Worm (Caenorhabditis elegans) whole organism, L2 larva: ENCODE measurements around the gene M176.5.

Experiments
- F13H6.1 ChIP-seq: sonication (generic microtip); optimal IDR thresholded peaks from 2 replicates; lab custom pipeline; 2016; ENCODE audit warnings: missing genetic modification characterization, missing compliant biosample characterization
- ZK546.5 ChIP-seq: sonication (generic microtip); optimal IDR thresholded peaks from 2 replicates; lab custom pipeline; 2017; ENCODE audit warnings: missing biosample characterization, missing genetic modification characterization
- alr-1 ChIP-seq: fragments of 150-350 bp; optimal IDR thresholded peaks from 2 replicates; lab custom pipeline; 2014; ENCODE audit warnings: missing biosample characterization, missing genetic modification characterization
- blmp-1 ChIP-seq: sonication (generic microtip); optimal IDR thresholded peaks from 2 replicates; lab custom pipeline; 2017; ENCODE audit warnings: missing genetic modification characterization, mild to moderate bottlenecking, missing compliant biosample characterization, antibody characterized with exemption, moderate library complexity; ENCODE audit not compliant: insufficient read depth
- ceh-82 ChIP-seq: fragments of 150-350 bp; optimal IDR thresholded peaks from 2 replicates; lab custom pipeline; 2014; ENCODE audit warnings: missing biosample characterization, missing genetic modification characterization
- crh-2 ChIP-seq: sonication (generic microtip); optimal IDR thresholded peaks from 2 replicates; lab custom pipeline; 2017; ENCODE audit warnings: missing biosample characterization, missing genetic modification characterization
- dmd-4 ChIP-seq: sonication (generic microtip); optimal IDR thresholded peaks from 2 replicates; lab custom pipeline; 2017; ENCODE audit warnings: missing biosample characterization, missing genetic modification characterization
- egl-27 ChIP-seq: sonication (generic microtip); optimal IDR thresholded peaks from 3 replicates; lab custom pipeline; 2017; ENCODE audit warnings: missing biosample characterization, missing genetic modification reagents, missing genetic modification characterization
- fos-1 ChIP-seq: fragments of 150-350 bp; optimal IDR thresholded peaks from 2 replicates; lab custom pipeline; 2014; ENCODE audit warnings: missing biosample characterization, missing genetic modification characterization
- lin-13 ChIP-seq: fragments of 150-350 bp; optimal IDR thresholded peaks from 2 replicates; lab custom pipeline; 2014; ENCODE audit warnings: missing biosample characterization, missing genetic modification reagents, missing genetic modification characterization
- lin-39 ChIP-seq: fragments of 150-350 bp; optimal IDR thresholded peaks from 2 replicates; lab custom pipeline; 2014; ENCODE audit warnings: missing biosample characterization, missing genetic modification reagents, missing genetic modification characterization
- lsy-2 ChIP-seq, 2 experiments: fragments of 150-350 bp in 1 of 2; sonication (generic microtip) in 1 of 2; optimal IDR thresholded peaks; 2 replicates each; lab custom pipeline; 2014 to 2017; ENCODE audit warnings: missing biosample characterization in 2 of 2, missing genetic modification characterization in 2 of 2
- mab-5 ChIP-seq: fragments of 150-350 bp; optimal IDR thresholded peaks from 2 replicates; lab custom pipeline; 2014; ENCODE audit warnings: missing biosample characterization, missing genetic modification characterization
- mbf-1 ChIP-seq: sonication (generic microtip); optimal IDR thresholded peaks from 2 replicates; lab custom pipeline; 2017; ENCODE audit warnings: missing biosample characterization, missing genetic modification characterization
- mdl-1 ChIP-seq, 2 experiments: fragments of 150-350 bp in 1 of 2; sonication (generic microtip) in 1 of 2; optimal IDR thresholded peaks; 2 replicates each; lab custom pipeline; 2017; ENCODE audit warnings: missing biosample characterization in 2 of 2, missing genetic modification characterization in 2 of 2
- nhr-12 ChIP-seq: fragments of 150-350 bp; optimal IDR thresholded peaks from 2 replicates; lab custom pipeline; 2014; ENCODE audit warnings: missing biosample characterization, missing genetic modification characterization
- nhr-129 ChIP-seq: fragments of 150-350 bp; optimal IDR thresholded peaks from 2 replicates; lab custom pipeline; 2014; ENCODE audit warnings: missing biosample characterization, missing genetic modification characterization
- nhr-21 ChIP-seq: fragments of 150-350 bp; optimal IDR thresholded peaks from 2 replicates; lab custom pipeline; 2014; ENCODE audit warnings: missing biosample characterization, missing genetic modification characterization
- nhr-23 ChIP-seq: fragments of 150-350 bp; optimal IDR thresholded peaks from 2 replicates; lab custom pipeline; 2014; ENCODE audit warnings: missing biosample characterization, missing genetic modification reagents, missing genetic modification characterization
- nhr-25 ChIP-seq: fragments of 150-350 bp; sonication (generic microtip); optimal IDR thresholded peaks from 3 replicates; lab custom pipeline; 2014; ENCODE audit warnings: missing biosample characterization, missing genetic modification characterization
- nhr-6 ChIP-seq: fragments of 150-350 bp; optimal IDR thresholded peaks from 2 replicates; lab custom pipeline; 2014; ENCODE audit warnings: missing biosample characterization, missing genetic modification characterization
- sem-4 ChIP-seq: fragments of 150-350 bp; optimal IDR thresholded peaks from 2 replicates; lab custom pipeline; 2014; ENCODE audit warnings: missing biosample characterization, missing genetic modification reagents, missing genetic modification characterization
- skn-1 ChIP-seq: sonication (generic microtip); optimal IDR thresholded peaks from 2 replicates; lab custom pipeline; 2017; ENCODE audit warnings: missing biosample characterization, missing genetic modification characterization
- sma-9 ChIP-seq, 2 experiments: fragments of 150-350 bp in 1 of 2; sonication (generic microtip) in 1 of 2; optimal IDR thresholded peaks; 2 replicates each; lab custom pipeline; 2014 to 2016; ENCODE audit warnings: missing genetic modification characterization in 2 of 2, mild to moderate bottlenecking in 1 of 2, missing biosample characterization in 1 of 2, missing compliant biosample characterization in 1 of 2, missing genetic modification reagents in 1 of 2, moderate library complexity in 1 of 2
- snpc-4 ChIP-seq: fragments of 150-350 bp; optimal IDR thresholded peaks from 2 replicates; lab custom pipeline; 2014; ENCODE audit warnings: missing biosample characterization, missing genetic modification characterization
- unc-39 ChIP-seq: fragments of 150-350 bp; optimal IDR thresholded peaks from 2 replicates; lab custom pipeline; 2014; ENCODE audit warnings: missing biosample characterization, missing genetic modification characterization
- unc-55 ChIP-seq: fragments of 150-350 bp; sonication (generic microtip); optimal IDR thresholded peaks from 3 replicates; lab custom pipeline; 2014; ENCODE audit warnings: missing biosample characterization, missing genetic modification reagents, missing genetic modification characterization
- unc-62 ChIP-seq: fragments of 150-350 bp; optimal IDR thresholded peaks from 2 replicates; lab custom pipeline; 2014; ENCODE audit warnings: missing biosample characterization, missing genetic modification reagents, missing genetic modification characterization
- zag-1 ChIP-seq: fragments of 150-350 bp; optimal IDR thresholded peaks from 2 replicates; lab custom pipeline; 2014; ENCODE audit warnings: missing biosample characterization, missing genetic modification characterization
- ztf-1 ChIP-seq: fragments of 200-800 bp; sonication (Bioruptor generic); conservative IDR thresholded peaks from 2 replicates; pipeline ENCODE4 v1.3.6; 2022; ENCODE audit warnings: missing genetic modification characterization, missing compliant biosample characterization
- ztf-11 ChIP-seq: sonication (generic microtip); optimal IDR thresholded peaks from 2 replicates; lab custom pipeline; 2017; ENCODE audit warnings: missing biosample characterization, missing genetic modification characterization
- ztf-4 ChIP-seq: fragments of 150-350 bp; optimal IDR thresholded peaks from 2 replicates; lab custom pipeline; 2014; ENCODE audit warnings: missing biosample characterization, missing genetic modification characterization

The M176.5 gene

ce11 chrII:9433609-9434008, 6.1 kb upstream of the M176.5 start, which contains the start of gene kin-15:
TSS of gene kin-15 (minus strand) at chrII:9433709.
- no peak for TF ChIP-seq ztf-11 (tag; lab: Kevin White, UChicago)
- peak; percentile 26 for TF ChIP-seq nhr-25
- TF ChIP-seq, all 48 proteins: peak for 1

ce11 chrII:9431119-9431518, 3.6 kb upstream of the M176.5 start:
- TF ChIP-seq nhr-23 (tag; lab: Kevin White, UChicago), result no peak
- no peak for TF ChIP-seq sma-9 (GFP tag; optimal IDR thresholded peaks at IDR 0.05; lab: Kevin White, UChicago)
- no peak for TF ChIP-seq sma-9 (tag; optimal IDR thresholded peaks at IDR 0.05; lab: Kevin White, UChicago)
- TF ChIP-seq dmd-4 (tag; lab: Kevin White, UChicago), result no peak
- no peak for TF ChIP-seq snpc-4 (tag; lab: Kevin White, UChicago)

ce11 chrII:9426076-9426475, 1.5 kb downstream of the M176.5 start, which contains the start of gene M176.10:
TSS of gene M176.10 (minus strand) at chrII:9426176.
- no peak for TF ChIP-seq ceh-82
- no peak for TF ChIP-seq snpc-4 (tag; lab: Kevin White, UChicago)
- TF ChIP-seq nhr-129 (tag; lab: Kevin White, UChicago), result no peak
- TF ChIP-seq mab-5 (tag; lab: Kevin White, UChicago), result no peak
- no peak for TF ChIP-seq mbf-1 (tag; lab: Kevin White, UChicago)
- TF ChIP-seq lsy-2 (tag; optimal IDR thresholded peaks at IDR 0.05; lab: Kevin White, UChicago), result no peak
- TF ChIP-seq ZK546.5 (tag; lab: Kevin White, UChicago), result no peak
- no peak for TF ChIP-seq nhr-23 (tag; lab: Kevin White, UChicago)
- TF ChIP-seq unc-39 (tag; lab: Kevin White, UChicago), result no peak
- TF ChIP-seq ztf-11 (tag; lab: Kevin White, UChicago), result no peak
- no peak for TF ChIP-seq unc-62 (GFP tag; lab: Kevin White, UChicago)
- no peak for TF ChIP-seq unc-55
- no peak for TF ChIP-seq skn-1 (tag; lab: Kevin White, UChicago)
- no peak for TF ChIP-seq zag-1
- TF ChIP-seq blmp-1 (tag; lab: Kevin White, UChicago), result no peak
- no peak for TF ChIP-seq ztf-1 (GFP tag; lab: Robert Waterston, UW)
- no peak for TF ChIP-seq crh-2 (tag; lab: Kevin White, UChicago)
- TF ChIP-seq egl-27, result no peak

ce11 chrII:9421969-9422368, 5.6 kb downstream of the M176.5 start, which contains the start of gene M176.11:
TSS of gene M176.11 (plus strand) at chrII:9422269.
- TF ChIP-seq nhr-6 (no peak), lin-13 (GFP tag; lab: Kevin White, UChicago) (no peak), alr-1 (tag; lab: Kevin White, UChicago) (no peak), lin-39 (tag; lab: Kevin White, UChicago) (no peak), mdl-1 (tag; optimal IDR thresholded peaks at IDR 0.05; lab: Kevin White, UChicago) (no peak)

ce11 chrII:9418843-9419532, 8.6 kb downstream of the M176.5 start:
- TF ChIP-seq nhr-12 (no peak), nhr-23 (tag; lab: Kevin White, UChicago) (no peak), nhr-25 (no peak), lin-13 (GFP tag; lab: Kevin White, UChicago) (no peak), sem-4 (tag; lab: Kevin White, UChicago) (no peak), ztf-4 (tag; lab: Kevin White, UChicago) (no peak), alr-1 (tag; lab: Kevin White, UChicago) (no peak), mab-5 (tag; lab: Kevin White, UChicago) (no peak), F13H6.1 (no peak), unc-39 (tag; lab: Kevin White, UChicago) (no peak), sma-9 (GFP tag; optimal IDR thresholded peaks at IDR 0.05; lab: Kevin White, UChicago) (no peak), sma-9 (tag; optimal IDR thresholded peaks at IDR 0.05; lab: Kevin White, UChicago) (no peak), fos-1 (no peak), nhr-21 (no peak), ztf-11 (tag; lab: Kevin White, UChicago) (no peak), crh-2 (tag; lab: Kevin White, UChicago) (no peak), zag-1 (no peak)
